Fruit fly (Drosophila melanogaster) whole organism, pupa: ENCODE data around the gene D.

Experiments used
- CG12605 ChIP-seq: fragments of 200-800 bp; sonication (Bioruptor generic); IDR thresholded peaks from 2 replicates; pipeline ENCODE4 v1.3.6; 2022; ENCODE audit warnings: missing biosample characterization, missing genetic modification characterization
- CG14655 ChIP-seq: fragments of 200-800 bp; sonication (Bioruptor generic); optimal IDR thresholded peaks from 3 replicates; lab custom pipeline; 2017; ENCODE audit warnings: mild to moderate bottlenecking, missing biosample characterization, missing genetic modification reagents, missing genetic modification characterization
- CG15710 ChIP-seq: fragments of 200-800 bp; sonication (Bioruptor generic); optimal IDR thresholded peaks from 2 replicates; lab custom pipeline; 2018; ENCODE audit warnings: missing biosample characterization, mild to moderate bottlenecking, missing genetic modification characterization, moderate library complexity
- CG17806 ChIP-seq: fragments of 200-800 bp; sonication (Bioruptor generic); optimal IDR thresholded peaks from 2 replicates; lab custom pipeline; 2018; ENCODE audit warnings: missing biosample characterization, mild to moderate bottlenecking, missing genetic modification characterization, moderate library complexity
- CG32121 ChIP-seq: fragments of 200-800 bp; sonication (Bioruptor generic); IDR thresholded peaks from 2 replicates; pipeline ENCODE4 v1.3.6; 2022; ENCODE audit warnings: missing biosample characterization, missing genetic modification characterization
- CG4496 ChIP-seq: fragments of 200-800 bp; sonication (Bioruptor generic); IDR thresholded peaks from 3 replicates; pipeline ENCODE4 v1.3.6; 2022; ENCODE audit warnings: missing biosample characterization, missing genetic modification characterization
- CG8301 ChIP-seq: fragments of 200-800 bp; sonication (Bioruptor generic); optimal IDR thresholded peaks from 2 replicates; lab custom pipeline; 2018; ENCODE audit warnings: missing biosample characterization, mild to moderate bottlenecking, missing genetic modification characterization
- CG9948 ChIP-seq: fragments of 200-800 bp; sonication (Bioruptor generic); optimal IDR thresholded peaks from 2 replicates; lab custom pipeline; 2018; ENCODE audit warnings: missing biosample characterization, mild to moderate bottlenecking, missing genetic modification characterization, moderate library complexity
- D1 ChIP-seq: fragments of 200-800 bp; sonication (Bioruptor generic); optimal IDR thresholded peaks from 2 replicates; lab custom pipeline; 2018; ENCODE audit warnings: missing biosample characterization, mild to moderate bottlenecking, missing genetic modification characterization, moderate library complexity
- EcR ChIP-seq: fragments of 200-800 bp; sonication (Bioruptor generic); optimal IDR thresholded peaks from 3 replicates; lab custom pipeline; 2019; ENCODE audit warnings: missing biosample characterization, missing genetic modification characterization, mild to moderate bottlenecking, moderate library complexity, missing genetic modification reagents
- Snoo ChIP-seq: fragments of 200-800 bp; sonication (Bioruptor generic); optimal IDR thresholded peaks from 3 replicates; lab custom pipeline; 2017; ENCODE audit warnings: missing biosample characterization, mild to moderate bottlenecking, missing genetic modification characterization, inconsistent platforms
- fd96Ca ChIP-seq: fragments of 200-800 bp; sonication (Bioruptor generic); IDR thresholded peaks from 3 replicates; pipeline ENCODE4 v1.3.6; 2022; ENCODE audit warnings: missing biosample characterization, missing genetic modification characterization

- TF ChIP-seq CG17806 (no peak), CG8301 (tag; lab: Kevin White, UChicago) (no peak), CG9948 (tag; lab: Kevin White, UChicago) (no peak), EcR (GFP tag; lab: Kevin White, UChicago) (no peak), D1 (tag; lab: Kevin White, UChicago) (no peak), CG4496 (GFP tag; lab: Robert Waterston, UW) (no peak), fd96Ca (no peak), CG12605 (GFP tag; lab: Robert Waterston, UW) (no peak), CG14655 (GFP tag; lab: Kevin White, UChicago) (no peak), CG32121 (GFP tag; lab: Robert Waterston, UW) (no peak), CG15710 (tag; lab: Kevin White, UChicago) (no peak), Snoo (no peak)
Observed at dm6 chr3L:14178520-14178919, at the start of gene D.
